Fruit fly (Drosophila melanogaster): ENCODE measurements around the gene Naxd.

The Naxd gene

DNA sequence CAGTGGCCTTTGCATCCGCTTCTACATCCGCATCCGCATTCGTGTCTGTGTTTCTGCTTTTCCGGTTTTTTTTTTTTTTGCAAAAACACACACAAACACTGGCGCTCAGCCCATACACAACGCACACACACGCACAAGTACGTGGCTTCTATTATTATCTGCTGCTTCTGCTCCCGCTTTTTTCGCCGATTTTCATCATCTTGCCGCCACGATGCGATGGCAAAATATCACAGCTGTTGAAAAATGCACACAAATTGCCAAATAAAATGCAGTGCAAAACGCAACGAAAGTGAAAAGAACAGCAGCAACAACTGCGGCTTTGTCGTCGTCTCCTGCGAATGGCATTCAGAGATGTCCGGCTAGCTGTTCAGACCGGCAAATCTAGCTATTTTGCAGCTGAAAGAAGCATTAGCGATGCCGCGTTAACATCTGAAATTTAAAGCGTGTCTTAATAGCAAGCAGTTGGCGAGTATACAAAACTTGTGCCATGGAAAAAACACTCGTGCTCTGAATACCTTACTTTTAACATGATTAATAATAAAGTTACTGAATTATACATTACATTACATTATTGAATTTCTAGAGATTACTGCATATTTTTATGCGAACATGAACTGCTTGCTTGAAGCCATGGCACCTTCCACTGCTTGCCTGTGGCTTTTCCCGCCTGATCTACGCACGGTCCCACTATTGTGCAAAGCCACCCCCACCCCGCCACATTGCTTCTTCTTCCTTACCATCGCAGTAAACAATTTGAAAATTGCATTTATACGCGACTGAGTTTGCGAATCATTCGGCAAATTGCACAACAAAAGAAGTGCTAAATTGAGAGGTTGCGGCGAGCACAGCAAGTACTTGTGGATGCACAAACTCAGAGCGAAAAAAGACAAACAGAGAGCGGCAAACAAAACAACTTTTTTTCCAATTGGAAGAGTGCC lies 34.8 kb downstream of the Naxd start, which contains the start of the genes Ugt316A1 and Sfxn2:
TSS of gene Ugt316A1 (minus strand) at position 345 of the 938 bp plus-strand sequence.
TSS of gene Sfxn2 (plus strand) at position 694 of the 938 bp plus-strand sequence.
- TF ChIP-seq CG12768 (GFP tag; optimal IDR thresholded peaks at IDR 0.05) = peak; percentile 62
- peak; percentile 45 for TF ChIP-seq toe (GFP tag; optimal IDR thresholded peaks at IDR 0.05)
- TF ChIP-seq Mnt (GFP tag; optimal IDR thresholded peaks at IDR 0.05) = peak; percentile 33
- peak; percentile 46 for TF ChIP-seq bab1 (GFP tag; optimal IDR thresholded peaks at IDR 0.05)
- TF ChIP-seq CG7045 (GFP tag; optimal IDR thresholded peaks at IDR 0.05) = no peak
- TF ChIP-seq pad (GFP tag; optimal IDR thresholded peaks at IDR 0.05) = peak; percentile 31
- TF ChIP-seq cnc (optimal IDR thresholded peaks at IDR 0.05) = no peak
- peak; percentile 18 for TF ChIP-seq CG14711 (tag; optimal IDR thresholded peaks at IDR 0.05)
- TF ChIP-seq CG11617 (GFP tag; optimal IDR thresholded peaks at IDR 0.05) = peak; percentile 64
- peak; percentile 19 for TF ChIP-seq CG1620 (GFP tag; optimal IDR thresholded peaks at IDR 0.05)
- TF ChIP-seq CG33017 (tag; optimal IDR thresholded peaks at IDR 0.05) = no peak
- peak; percentile 9 for TF ChIP-seq CG7101 (tag; optimal IDR thresholded peaks at IDR 0.05)
- TF ChIP-seq Crg-1 (GFP tag; optimal IDR thresholded peaks at IDR 0.05) = peak; percentile 35
- TF ChIP-seq kay (GFP tag; ENCODE audit: borderline replicate concordance) = no peak
- TF ChIP-seq Clk (GFP tag; optimal IDR thresholded peaks at IDR 0.05) = peak; percentile 42
- TF ChIP-seq CG5204 (GFP tag; optimal IDR thresholded peaks at IDR 0.05) = peak; percentile 35
- TF ChIP-seq tj (GFP tag; optimal IDR thresholded peaks at IDR 0.05) = no peak
- TF ChIP-seq cic (GFP tag; optimal IDR thresholded peaks at IDR 0.05) = no peak
- peak; percentile 50 for TF ChIP-seq Hr96 (GFP tag; optimal IDR thresholded peaks at IDR 0.05)
- peak; percentile 43 for TF ChIP-seq ovo (GFP tag; optimal IDR thresholded peaks at IDR 0.05)

DNA sequence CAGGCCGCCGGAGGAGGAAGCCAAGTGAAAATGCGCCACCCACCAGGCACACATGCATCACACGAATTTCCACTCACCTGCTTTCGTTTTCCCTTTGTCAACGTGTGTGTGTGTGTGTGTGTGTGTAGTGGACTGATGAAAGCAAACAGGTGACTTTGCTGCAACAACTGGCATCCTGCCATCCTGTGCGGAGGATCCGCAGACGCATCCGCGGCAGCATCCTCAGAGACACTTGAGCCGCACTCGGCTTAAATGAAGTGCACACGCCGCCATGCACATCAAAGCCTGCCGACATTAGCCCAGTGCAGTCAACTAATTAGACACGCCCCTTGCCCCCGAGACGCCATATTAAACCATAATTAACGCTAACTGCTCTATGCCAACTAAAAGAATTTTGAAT lies 38.7 kb downstream of the Naxd start:
- no peak for TF ChIP-seq cnc (optimal IDR thresholded peaks at IDR 0.05)
- TF ChIP-seq pad (GFP tag; optimal IDR thresholded peaks at IDR 0.05) = no peak
- TF ChIP-seq CG14711 (tag; optimal IDR thresholded peaks at IDR 0.05) = no peak

DNA sequence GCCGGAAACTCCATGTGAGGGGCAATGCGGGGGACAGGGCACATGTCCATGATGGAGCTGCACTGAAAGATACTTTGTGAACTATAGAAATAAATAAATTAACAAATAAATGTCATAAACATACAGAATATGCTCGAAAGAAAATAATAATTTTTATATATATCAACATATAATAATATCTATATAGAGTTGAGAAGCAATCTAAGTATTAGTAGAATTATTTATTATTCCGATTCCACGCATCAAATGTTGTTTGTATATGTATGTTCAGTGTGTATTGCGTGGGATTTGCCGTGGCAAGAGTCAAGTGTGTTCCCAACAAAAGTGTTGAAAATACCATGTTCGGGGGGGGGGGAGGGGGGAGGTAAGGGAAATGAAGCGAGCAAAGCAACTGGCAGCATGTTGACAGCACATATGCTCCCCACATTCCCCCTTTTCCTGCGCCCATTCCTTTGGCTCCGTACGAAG lies 40.6 kb downstream of the Naxd start:
- TF ChIP-seq CG7045 (GFP tag; optimal IDR thresholded peaks at IDR 0.05) (no peak), CG11617 (GFP tag; optimal IDR thresholded peaks at IDR 0.05) (no peak), CG7101 (tag; optimal IDR thresholded peaks at IDR 0.05) (no peak)

DNA sequence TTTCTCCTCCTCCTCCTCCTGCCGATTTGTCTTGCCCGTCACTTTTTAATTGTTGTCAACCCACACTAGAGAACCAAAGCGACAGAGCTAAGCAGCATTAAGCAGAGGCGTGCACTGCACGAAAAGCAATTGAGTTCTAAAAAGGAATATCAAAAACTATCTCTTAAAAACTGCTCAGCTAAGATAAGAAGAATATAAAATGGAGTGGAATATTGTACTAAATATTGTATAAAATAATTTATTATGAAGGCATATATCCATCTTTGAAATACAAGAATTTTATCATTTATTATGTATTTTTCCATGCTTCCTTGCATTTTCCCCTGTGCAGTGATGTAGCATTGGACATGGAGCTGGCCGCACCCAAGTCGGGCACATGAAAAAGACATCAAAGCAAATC lies 42.4 kb downstream of the Naxd start:
- TF ChIP-seq cic (GFP tag; optimal IDR thresholded peaks at IDR 0.05) (no peak), toe (GFP tag; optimal IDR thresholded peaks at IDR 0.05) (no peak), Clk (GFP tag; optimal IDR thresholded peaks at IDR 0.05) (no peak), CG7101 (tag; optimal IDR thresholded peaks at IDR 0.05) (no peak), CG1620 (GFP tag; optimal IDR thresholded peaks at IDR 0.05) (no peak), CG14711 (tag; optimal IDR thresholded peaks at IDR 0.05) (no peak), pad (GFP tag; optimal IDR thresholded peaks at IDR 0.05) (no peak), cnc (optimal IDR thresholded peaks at IDR 0.05) (no peak), CG7045 (GFP tag; optimal IDR thresholded peaks at IDR 0.05) (no peak), CG11617 (GFP tag; optimal IDR thresholded peaks at IDR 0.05) (no peak), CG5204 (GFP tag; optimal IDR thresholded peaks at IDR 0.05) (no peak)

DNA sequence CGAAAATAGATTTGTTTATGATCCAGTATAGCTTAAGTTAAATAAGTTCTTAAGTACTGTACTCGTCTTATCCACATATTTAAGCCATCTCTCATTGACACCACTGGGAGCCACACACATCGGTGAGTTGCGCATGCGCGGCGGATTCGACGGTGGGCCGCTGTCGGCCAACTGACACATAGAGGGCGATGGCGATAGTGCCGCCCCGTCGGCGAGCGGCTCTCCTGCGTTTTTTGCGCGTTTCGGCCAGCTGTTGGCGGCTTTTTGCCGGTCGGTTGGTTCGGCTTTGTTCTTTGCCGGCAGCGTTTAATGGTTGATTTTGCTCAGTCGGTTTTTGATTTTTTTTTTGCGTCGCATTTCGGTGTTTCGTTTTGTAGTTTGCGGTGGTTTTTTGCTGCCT lies 43.2 kb downstream of the Naxd start:
- TF ChIP-seq CG5204 (GFP tag; optimal IDR thresholded peaks at IDR 0.05) (no peak), tj (GFP tag; optimal IDR thresholded peaks at IDR 0.05) (no peak), bab1 (GFP tag; optimal IDR thresholded peaks at IDR 0.05) (no peak), cnc (optimal IDR thresholded peaks at IDR 0.05) (no peak), pad (GFP tag; optimal IDR thresholded peaks at IDR 0.05) (no peak), Mnt (GFP tag; optimal IDR thresholded peaks at IDR 0.05) (no peak), Hr96 (GFP tag; optimal IDR thresholded peaks at IDR 0.05) (no peak), cic (GFP tag; optimal IDR thresholded peaks at IDR 0.05) (no peak), Clk (GFP tag; optimal IDR thresholded peaks at IDR 0.05) (no peak), CG7101 (tag; optimal IDR thresholded peaks at IDR 0.05) (no peak), CG11617 (GFP tag; optimal IDR thresholded peaks at IDR 0.05) (no peak), CG12768 (GFP tag; optimal IDR thresholded peaks at IDR 0.05) (no peak), CG7045 (GFP tag; optimal IDR thresholded peaks at IDR 0.05) (no peak), CG33017 (tag; optimal IDR thresholded peaks at IDR 0.05) (no peak), toe (GFP tag; optimal IDR thresholded peaks at IDR 0.05) (no peak), CG1620 (GFP tag; optimal IDR thresholded peaks at IDR 0.05) (no peak), CG14711 (tag; optimal IDR thresholded peaks at IDR 0.05) (no peak)

DNA sequence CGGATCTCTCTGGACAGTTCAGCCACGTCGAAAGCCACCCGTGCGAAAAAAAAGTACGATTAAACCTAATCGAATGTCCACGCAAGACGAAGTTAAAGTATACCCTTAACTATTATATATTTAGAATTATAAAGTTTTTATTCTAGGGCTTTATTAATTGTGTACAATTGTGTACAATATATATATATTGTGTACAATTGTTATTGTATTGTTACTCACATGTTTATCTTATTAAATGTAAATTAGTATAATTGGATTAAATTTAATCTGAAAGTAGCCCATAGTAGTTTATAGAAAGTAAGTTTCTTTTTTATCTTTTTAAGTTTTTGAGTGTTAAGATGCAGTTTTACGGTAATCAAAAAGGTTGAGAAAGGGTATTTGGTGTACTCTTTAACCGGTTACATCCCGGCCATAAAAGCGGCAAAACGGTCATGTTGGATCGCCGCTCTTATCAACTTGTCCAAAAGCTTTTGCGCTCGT lies 44.1 kb downstream of the Naxd start, which contains the start of gene CG43407:
TSS of gene CG43407 (minus strand) at position 51 of the 480 bp plus-strand sequence.
- no peak for TF ChIP-seq CG11617 (GFP tag; optimal IDR thresholded peaks at IDR 0.05)
- no peak for TF ChIP-seq Crg-1 (GFP tag; optimal IDR thresholded peaks at IDR 0.05)
- TF ChIP-seq CG14711 (tag; optimal IDR thresholded peaks at IDR 0.05) = no peak
- no peak for TF ChIP-seq toe (GFP tag; optimal IDR thresholded peaks at IDR 0.05)

All from whole organism, adult.